Worm (Caenorhabditis elegans): ENCODE results near the gene rars-2.

The rars-2 gene

ce11 chrII:6142539-6142938 lies 17.2 kb downstream of the rars-2 start:
- TF ChIP-seq scrt-1 (GFP tag; IDR thresholded peaks at IDR 0.05) (no peak), tbx-11 (GFP tag; IDR thresholded peaks at IDR 0.05) (no peak), pes-1 (GFP tag; IDR thresholded peaks at IDR 0.05) (no peak), ets-7 (tag; optimal IDR thresholded peaks at IDR 0.05) (no peak), hmg-4 (GFP tag; optimal IDR thresholded peaks at IDR 0.05) (no peak), sea-1 (GFP tag; conservative IDR thresholded peaks at IDR 0.05) (no peak), ceh-13 (GFP tag; optimal IDR thresholded peaks at IDR 0.05) (no peak), tra-4 (tag; optimal IDR thresholded peaks at IDR 0.05) (no peak), flt-1 (GFP tag; IDR thresholded peaks at IDR 0.05) (no peak)

- TF ChIP-seq hmbx-1 (tag; optimal IDR thresholded peaks at IDR 0.05), result no peak
- no peak for TF ChIP-seq ets-7 (tag; optimal IDR thresholded peaks at IDR 0.05)
- TF ChIP-seq hnd-1 (tag; optimal IDR thresholded peaks at IDR 0.05), result no peak
- TF ChIP-seq B0310.2 (tag; optimal IDR thresholded peaks at IDR 0.05), result no peak
- no peak for TF ChIP-seq flt-1 (GFP tag; IDR thresholded peaks at IDR 0.05)
- no peak for TF ChIP-seq F13C5.2 (tag; optimal IDR thresholded peaks at IDR 0.05)
- TF ChIP-seq tra-4 (tag; optimal IDR thresholded peaks at IDR 0.05), result no peak
- no peak for TF ChIP-seq ceh-13 (GFP tag; optimal IDR thresholded peaks at IDR 0.05)
Observed at ce11 chrII:6147131-6147530, 21.8 kb downstream of the rars-2 start.

- TF ChIP-seq scrt-1 (GFP tag; IDR thresholded peaks at IDR 0.05) (no peak), ama-1 (optimal IDR thresholded peaks at IDR 0.05) (no peak), hmbx-1 (tag; optimal IDR thresholded peaks at IDR 0.05) (no peak), ets-7 (tag; optimal IDR thresholded peaks at IDR 0.05) (no peak), aly-1 (tag; optimal IDR thresholded peaks at IDR 0.05) (no peak), B0310.2 (tag; optimal IDR thresholded peaks at IDR 0.05) (no peak)
Observed at ce11 chrII:6148369-6148768, 23.0 kb downstream of the rars-2 start.

ce11 chrII:6149434-6149833 lies 24.1 kb downstream of the rars-2 start:
- TF ChIP-seq hnd-1 (tag; optimal IDR thresholded peaks at IDR 0.05) (no peak), tbx-37 (GFP tag; conservative IDR thresholded peaks at IDR 0.05) (no peak)

- no peak for TF ChIP-seq tra-4 (tag; optimal IDR thresholded peaks at IDR 0.05)
- TF ChIP-seq hmg-4 (GFP tag; optimal IDR thresholded peaks at IDR 0.05), result no peak
- TF ChIP-seq hmbx-1 (tag; optimal IDR thresholded peaks at IDR 0.05), result no peak
Observed at ce11 chrII:6158111-6158510, 32.8 kb downstream of the rars-2 start.

ce11 chrII:6160994-6161393 lies 35.6 kb downstream of the rars-2 start, which contains the start of gene exp-1:
Gene exp-1, minus strand, starts transcription at chrII:6161094.
- TF ChIP-seq ceh-36 (tag; optimal IDR thresholded peaks at IDR 0.05) (no peak), tbx-37 (GFP tag; conservative IDR thresholded peaks at IDR 0.05) (no peak), tbx-11 (GFP tag; IDR thresholded peaks at IDR 0.05) (no peak), tra-4 (tag; optimal IDR thresholded peaks at IDR 0.05) (no peak), hmbx-1 (tag; optimal IDR thresholded peaks at IDR 0.05) (no peak), sea-1 (GFP tag; conservative IDR thresholded peaks at IDR 0.05) (no peak), B0310.2 (tag; optimal IDR thresholded peaks at IDR 0.05) (no peak), pes-1 (GFP tag; IDR thresholded peaks at IDR 0.05) (no peak), F13C5.2 (tag; optimal IDR thresholded peaks at IDR 0.05) (no peak), hmg-4 (GFP tag; optimal IDR thresholded peaks at IDR 0.05) (no peak), scrt-1 (GFP tag; IDR thresholded peaks at IDR 0.05) (no peak), ets-7 (tag; optimal IDR thresholded peaks at IDR 0.05) (no peak), ama-1 (optimal IDR thresholded peaks at IDR 0.05) (no peak), flt-1 (GFP tag; IDR thresholded peaks at IDR 0.05) (no peak), hnd-1 (tag; optimal IDR thresholded peaks at IDR 0.05) (no peak), ceh-13 (GFP tag; optimal IDR thresholded peaks at IDR 0.05) (no peak), aly-1 (tag; optimal IDR thresholded peaks at IDR 0.05) (no peak)

- TF ChIP-seq aly-1 (tag; optimal IDR thresholded peaks at IDR 0.05) (no peak), hmg-4 (GFP tag; optimal IDR thresholded peaks at IDR 0.05) (no peak), B0310.2 (tag; optimal IDR thresholded peaks at IDR 0.05) (no peak), ets-7 (tag; optimal IDR thresholded peaks at IDR 0.05) (no peak), flt-1 (GFP tag; IDR thresholded peaks at IDR 0.05) (no peak), hnd-1 (tag; optimal IDR thresholded peaks at IDR 0.05) (no peak), ceh-36 (tag; optimal IDR thresholded peaks at IDR 0.05) (no peak), ceh-13 (GFP tag; optimal IDR thresholded peaks at IDR 0.05) (no peak), F13C5.2 (tag; optimal IDR thresholded peaks at IDR 0.05) (no peak), ama-1 (optimal IDR thresholded peaks at IDR 0.05) (no peak), tra-4 (tag; optimal IDR thresholded peaks at IDR 0.05) (no peak), tbx-37 (GFP tag; conservative IDR thresholded peaks at IDR 0.05) (no peak), pes-1 (GFP tag; IDR thresholded peaks at IDR 0.05) (no peak), scrt-1 (GFP tag; IDR thresholded peaks at IDR 0.05) (no peak), hmbx-1 (tag; optimal IDR thresholded peaks at IDR 0.05) (no peak), tbx-11 (GFP tag; IDR thresholded peaks at IDR 0.05) (no peak)
Observed at ce11 chrII:6165152-6165551, 39.8 kb downstream of the rars-2 start.

- TF ChIP-seq ets-7 (tag; optimal IDR thresholded peaks at IDR 0.05) (no peak), tra-4 (tag; optimal IDR thresholded peaks at IDR 0.05) (no peak), ama-1 (optimal IDR thresholded peaks at IDR 0.05) (no peak), ceh-36 (tag; optimal IDR thresholded peaks at IDR 0.05) (no peak), aly-1 (tag; optimal IDR thresholded peaks at IDR 0.05) (no peak), pes-1 (GFP tag; IDR thresholded peaks at IDR 0.05) (no peak), hmbx-1 (tag; optimal IDR thresholded peaks at IDR 0.05) (no peak), B0310.2 (tag; optimal IDR thresholded peaks at IDR 0.05) (no peak), tbx-11 (GFP tag; IDR thresholded peaks at IDR 0.05) (no peak), scrt-1 (GFP tag; IDR thresholded peaks at IDR 0.05) (no peak), hmg-4 (GFP tag; optimal IDR thresholded peaks at IDR 0.05) (no peak), ceh-13 (GFP tag; optimal IDR thresholded peaks at IDR 0.05) (no peak), tbx-37 (GFP tag; conservative IDR thresholded peaks at IDR 0.05) (no peak), F13C5.2 (tag; optimal IDR thresholded peaks at IDR 0.05) (no peak), flt-1 (GFP tag; IDR thresholded peaks at IDR 0.05) (no peak), hnd-1 (tag; optimal IDR thresholded peaks at IDR 0.05) (no peak), sea-1 (GFP tag; conservative IDR thresholded peaks at IDR 0.05) (no peak)
Observed at ce11 chrII:6168714-6169113, 43.4 kb downstream of the rars-2 start.

Data from whole organism, early embryonic.